Fruit fly (Drosophila melanogaster) whole organism, embryonic: ENCODE measurements around the gene CG7298.

ENCODE experiments used
- B-H1 ChIP-seq: fragments of 200-800 bp; sonication (Bioruptor generic); IDR thresholded peaks from 3 replicates; pipeline ENCODE4 v1.3.6; 2022; ENCODE audit warnings: missing biosample characterization, missing genetic modification characterization
- Blimp-1 ChIP-seq: fragments of 200-800 bp; sonication (Bioruptor generic); optimal IDR thresholded peaks from 3 replicates; lab custom pipeline; 2018; ENCODE audit warnings: missing biosample characterization, missing genetic modification characterization, mild to moderate bottlenecking, moderate library complexity, missing genetic modification reagents
- CG10147 ChIP-seq: fragments of 200-800 bp; sonication (Bioruptor generic); optimal IDR thresholded peaks from 2 replicates; lab custom pipeline; 2019; ENCODE audit warnings: missing biosample characterization, mild to moderate bottlenecking, missing genetic modification characterization, moderate library complexity
- CG1024 ChIP-seq: fragments of 200-800 bp; sonication (Bioruptor generic); IDR thresholded peaks from 2 replicates; pipeline ENCODE4 v1.3.6; 2022; ENCODE audit warnings: missing biosample characterization, missing genetic modification characterization
- CG10565 ChIP-seq: fragments of 200-800 bp; sonication (Bioruptor generic); optimal IDR thresholded peaks from 3 replicates; lab custom pipeline; 2016; ENCODE audit warnings: missing biosample characterization, mild to moderate bottlenecking, missing genetic modification characterization
- CG11696 ChIP-seq: fragments of 200-800 bp; sonication (Bioruptor generic); IDR thresholded peaks from 2 replicates; pipeline ENCODE4 v1.3.6; 2022; ENCODE audit warnings: missing biosample characterization, missing genetic modification characterization
- CG12155 ChIP-seq: fragments of 200-800 bp; sonication (Bioruptor generic); optimal IDR thresholded peaks from 3 replicates; lab custom pipeline; 2016; ENCODE audit warnings: missing biosample characterization, missing genetic modification characterization
- CG12219 ChIP-seq: fragments of 200-800 bp; sonication (Bioruptor generic); optimal IDR thresholded peaks from 3 replicates; lab custom pipeline; 2018; ENCODE audit warnings: missing biosample characterization, mild to moderate bottlenecking, missing genetic modification characterization
- CG1233 ChIP-seq: fragments of 200-800 bp; sonication (Bioruptor generic); optimal IDR thresholded peaks from 4 replicates; lab custom pipeline; 2018; ENCODE audit warnings: missing biosample characterization, mild to moderate bottlenecking, missing genetic modification characterization
- CG15696 ChIP-seq: fragments of 200-800 bp; sonication (Bioruptor generic); optimal IDR thresholded peaks from 2 replicates; lab custom pipeline; 2019; ENCODE audit warnings: missing biosample characterization, mild to moderate bottlenecking, missing genetic modification characterization, moderate library complexity
- CG16815 ChIP-seq: fragments of 200-800 bp; sonication (Bioruptor generic); optimal IDR thresholded peaks from 3 replicates; lab custom pipeline; 2017; ENCODE audit warnings: missing biosample characterization, mild to moderate bottlenecking, missing genetic modification characterization
- CG17385 ChIP-seq: fragments of 200-800 bp; sonication (Bioruptor generic); optimal IDR thresholded peaks from 3 replicates; lab custom pipeline; 2018; ENCODE audit warnings: missing biosample characterization, mild to moderate bottlenecking, missing genetic modification characterization
- CG1832 ChIP-seq: fragments of 200-800 bp; sonication (Bioruptor generic); optimal IDR thresholded peaks from 2 replicates; lab custom pipeline; 2017; ENCODE audit warnings: missing biosample characterization, mild to moderate bottlenecking, missing genetic modification characterization, inconsistent platforms
- CG2116 ChIP-seq: fragments of 200-800 bp; sonication (Bioruptor generic); optimal IDR thresholded peaks from 3 replicates; lab custom pipeline; 2018; ENCODE audit warnings: missing biosample characterization, mild to moderate bottlenecking, missing genetic modification characterization
- CG3065 ChIP-seq: fragments of 200-800 bp; sonication (Bioruptor generic); optimal IDR thresholded peaks from 2 replicates; lab custom pipeline; 2016; ENCODE audit warnings: missing biosample characterization, missing genetic modification characterization
- CG32767 ChIP-seq: fragments of 200-800 bp; sonication (Bioruptor generic); IDR thresholded peaks from 2 replicates; pipeline ENCODE4 v1.3.6; 2022; ENCODE audit warnings: missing biosample characterization, missing genetic modification characterization
- CG32772 ChIP-seq: fragments of 200-800 bp; sonication (Bioruptor generic); IDR thresholded peaks from 2 replicates; pipeline ENCODE4 v1.3.6; 2022; ENCODE audit warnings: missing biosample characterization, missing genetic modification characterization
- CG33557 ChIP-seq: fragments of 200-800 bp; sonication (Bioruptor generic); optimal IDR thresholded peaks from 2 replicates; lab custom pipeline; 2019; ENCODE audit warnings: missing biosample characterization, mild to moderate bottlenecking, missing genetic modification characterization, moderate library complexity
- CG4820 ChIP-seq: fragments of 200-800 bp; sonication (Bioruptor generic); optimal IDR thresholded peaks from 3 replicates; lab custom pipeline; 2016; ENCODE audit warnings: missing biosample characterization, missing genetic modification characterization
- CG5953 ChIP-seq: fragments of 200-800 bp; sonication (Bioruptor generic); IDR thresholded peaks from 2 replicates; pipeline ENCODE4 v1.3.6; 2022; ENCODE audit warnings: missing biosample characterization, missing genetic modification characterization
- CG7556 ChIP-seq: fragments of 200-800 bp; sonication (Bioruptor generic); optimal IDR thresholded peaks from 2 replicates; lab custom pipeline; 2017; ENCODE audit warnings: missing biosample characterization, mild to moderate bottlenecking, missing genetic modification characterization
- CG7745 ChIP-seq: fragments of 200-800 bp; sonication (Bioruptor generic); optimal IDR thresholded peaks from 2 replicates; lab custom pipeline; 2018; ENCODE audit warnings: missing biosample characterization, mild to moderate bottlenecking, missing genetic modification characterization, moderate library complexity
- CG8281 ChIP-seq: fragments of 200-800 bp; sonication (Bioruptor generic); optimal IDR thresholded peaks from 2 replicates; lab custom pipeline; 2018; ENCODE audit warnings: missing biosample characterization, mild to moderate bottlenecking, missing genetic modification characterization, moderate library complexity
- CG9437 ChIP-seq: fragments of 200-800 bp; sonication (Bioruptor generic); optimal IDR thresholded peaks from 2 replicates; lab custom pipeline; 2018; ENCODE audit warnings: missing biosample characterization, mild to moderate bottlenecking, missing genetic modification characterization
- CG9817 ChIP-seq: fragments of 200-800 bp; sonication (Bioruptor generic); optimal IDR thresholded peaks from 2 replicates; lab custom pipeline; 2018; ENCODE audit warnings: missing biosample characterization, mild to moderate bottlenecking, missing genetic modification characterization, moderate library complexity
- CG9876 ChIP-seq: fragments of 200-800 bp; sonication (Bioruptor generic); optimal IDR thresholded peaks from 2 replicates; lab custom pipeline; 2016; ENCODE audit warnings: missing biosample characterization, missing genetic modification characterization
- Dp ChIP-seq: fragments of 200-800 bp; sonication (Bioruptor generic); optimal IDR thresholded peaks from 2 replicates; lab custom pipeline; 2018; ENCODE audit warnings: missing biosample characterization, mild to moderate bottlenecking, missing genetic modification characterization, moderate library complexity
- HHEX ChIP-seq: fragments of 200-800 bp; sonication (Bioruptor generic); optimal IDR thresholded peaks from 3 replicates; lab custom pipeline; 2017; ENCODE audit warnings: missing biosample characterization, mild to moderate bottlenecking, missing genetic modification characterization, missing genetic modification reagents
- HmgD ChIP-seq: fragments of 200-800 bp; sonication (Bioruptor generic); optimal IDR thresholded peaks from 3 replicates; lab custom pipeline; 2016; ENCODE audit warnings: missing biosample characterization, missing genetic modification characterization
- MTF-1 ChIP-seq: fragments of 200-800 bp; sonication (Bioruptor generic); optimal IDR thresholded peaks from 2 replicates; lab custom pipeline; 2018; ENCODE audit warnings: missing biosample characterization, mild to moderate bottlenecking, missing genetic modification characterization, borderline replicate concordance
- NK7.1 ChIP-seq: fragments of 200-800 bp; sonication (Bioruptor generic); optimal IDR thresholded peaks from 3 replicates; lab custom pipeline; 2016; ENCODE audit warnings: missing biosample characterization, missing genetic modification characterization
- Oaz ChIP-seq: fragments of 200-800 bp; sonication (Bioruptor generic); IDR thresholded peaks from 2 replicates; pipeline ENCODE4 v1.3.6; 2022; ENCODE audit warnings: missing biosample characterization, missing genetic modification characterization
- Six4 ChIP-seq: fragments of 200-800 bp; sonication (Bioruptor generic); optimal IDR thresholded peaks from 2 replicates; lab custom pipeline; 2016; ENCODE audit warnings: missing biosample characterization, missing genetic modification characterization
- Ssrp ChIP-seq: fragments of 200-800 bp; sonication (Bioruptor generic); optimal IDR thresholded peaks from 2 replicates; lab custom pipeline; 2018; ENCODE audit warnings: missing biosample characterization, mild to moderate bottlenecking, missing genetic modification characterization, moderate library complexity
- Stat92E ChIP-seq, 3 experiments: fragments of >200 bp in 2 of 3; fragments of 200-800 bp in 1 of 3; sonication (Bioruptor generic) in 1 of 3; optimal IDR thresholded peaks; 2 replicates each; lab custom pipeline; 2017 to 2019; ENCODE audit warnings: missing biosample characterization in 3 of 3, missing genetic modification characterization in 3 of 3, mild to moderate bottlenecking in 1 of 3, moderate library complexity in 1 of 3
- YL-1 ChIP-seq: fragments of 200-800 bp; sonication (Bioruptor generic); optimal IDR thresholded peaks from 3 replicates; lab custom pipeline; 2017; ENCODE audit warnings: missing biosample characterization, mild to moderate bottlenecking, missing genetic modification characterization
- ato ChIP-seq: fragments of 200-800 bp; sonication (Bioruptor generic); IDR thresholded peaks from 2 replicates; pipeline ENCODE4 v1.3.6; 2022; ENCODE audit warnings: missing biosample characterization, missing genetic modification characterization; ENCODE audit not compliant: partially characterized antibody
- bab2 ChIP-seq: fragments of 200-800 bp; sonication (Bioruptor generic); optimal IDR thresholded peaks from 2 replicates; lab custom pipeline; 2016; ENCODE audit warnings: missing biosample characterization, missing genetic modification characterization
- dysf ChIP-seq: fragments of 200-800 bp; sonication (Bioruptor generic); IDR thresholded peaks from 3 replicates; pipeline ENCODE4 v1.3.6; 2022; ENCODE audit warnings: missing biosample characterization, missing genetic modification characterization
- lilli ChIP-seq: fragments of 200-800 bp; sonication (Bioruptor generic); optimal IDR thresholded peaks from 3 replicates; lab custom pipeline; 2016; ENCODE audit warnings: missing biosample characterization, missing genetic modification characterization
- org-1 ChIP-seq: fragments of 200-800 bp; sonication (Bioruptor generic); optimal IDR thresholded peaks from 2 replicates; lab custom pipeline; 2017; ENCODE audit warnings: missing biosample characterization, missing genetic modification characterization
- pnt ChIP-seq: fragments of 200-800 bp; sonication (Bioruptor generic); optimal IDR thresholded peaks from 3 replicates; lab custom pipeline; 2016; ENCODE audit warnings: missing biosample characterization, missing genetic modification characterization
- ro ChIP-seq: fragments of 200-800 bp; sonication (Bioruptor generic); IDR thresholded peaks from 2 replicates; pipeline ENCODE4 v1.3.6; 2022; ENCODE audit warnings: missing biosample characterization, missing genetic modification characterization
- sisA ChIP-seq: fragments of 200-800 bp; sonication (Bioruptor generic); IDR thresholded peaks from 2 replicates; pipeline ENCODE4 v1.3.6; 2022; ENCODE audit warnings: missing biosample characterization, missing genetic modification characterization
- tna ChIP-seq: fragments of 200-800 bp; sonication (Bioruptor generic); IDR thresholded peaks from 2 replicates; pipeline ENCODE4 v1.3.6; 2022; ENCODE audit warnings: missing biosample characterization, missing genetic modification characterization; ENCODE audit not compliant: partially characterized antibody
- twi ChIP-seq: fragments of 200-800 bp; optimal IDR thresholded peaks from 2 replicates; lab custom pipeline; 2019; ENCODE audit warnings: missing biosample characterization, mild to moderate bottlenecking, missing genetic modification characterization, moderate library complexity
- vvl ChIP-seq: fragments of 200-800 bp; sonication (Bioruptor generic); IDR thresholded peaks from 2 replicates; pipeline ENCODE4 v1.3.6; 2022; ENCODE audit warnings: missing biosample characterization, missing genetic modification characterization

CG7298 gene

dm6 chr3L:20241987-20242982 is 38.8 kb upstream of the CG7298 start (continued):
- TF ChIP-seq lilli (GFP tag; lab: Kevin White, UChicago) (peak; percentile 52), Oaz (GFP tag; lab: Robert Waterston, UW) (peak; percentile 30; the same call in 1 of the 2 replicates), Six4 (no peak), vvl (GFP tag; lab: Robert Waterston, UW) (peak; percentile 50; the same call in 1 of the 2 replicates), CG3065 (GFP tag; lab: Kevin White, UChicago) (no peak), Ssrp (tag; lab: Kevin White, UChicago) (peak; percentile 60), CG9437 (GFP tag; lab: Kevin White, UChicago) (peak; percentile 97), CG7556 (GFP tag; lab: Kevin White, UChicago) (peak; percentile 64), CG11696 (GFP tag; lab: Robert Waterston, UW) (0 out of 2 replicates have a peak, but pooled peaks have one; percentile 40), CG33557 (GFP tag; lab: Kevin White, UChicago) (peak; percentile 39), ato (no peak), HmgD (GFP tag; lab: Kevin White, UChicago) (no peak), Stat92E (GFP tag; optimal IDR thresholded peaks at IDR 0.05; lab: Kevin White, UChicago) (no peak), CG9817 (peak; percentile 50), CG16815 (GFP tag; lab: Kevin White, UChicago) (peak; percentile 21), CG9876 (GFP tag; lab: Kevin White, UChicago) (no peak), CG10565 (GFP tag; lab: Kevin White, UChicago) (no peak), CG32767 (GFP tag; lab: Robert Waterston, UW) (no peak), CG1024 (GFP tag; lab: Robert Waterston, UW) (peak; percentile 69; the same call in 1 of the 2 replicates), ro (GFP tag; lab: Robert Waterston, UW) (no peak), twi (peak; percentile 27), CG10147 (peak; percentile 60), org-1 (GFP tag; lab: Kevin White, UChicago) (peak; percentile 8), CG1832 (no peak), CG15696 (no peak), B-H1 (GFP tag; lab: Robert Waterston, UW) (no peak; the same call in 1 of the 3 replicates), CG1233 (GFP tag; lab: Kevin White, UChicago) (peak; percentile 41), tna (GFP tag; lab: Robert Waterston, UW) (no peak), CG12219 (GFP tag; lab: Kevin White, UChicago) (peak; percentile 2), CG7745 (tag; lab: Kevin White, UChicago) (no peak), YL-1 (GFP tag; lab: Kevin White, UChicago) (no peak), HHEX (GFP tag; lab: Kevin White, UChicago) (peak; percentile 2), CG4820 (GFP tag; lab: Kevin White, UChicago) (peak; percentile 32), CG32772 (GFP tag; lab: Robert Waterston, UW) (peak; percentile 56), sisA (GFP tag; lab: Robert Waterston, UW) (0 out of 2 replicates have a peak, but pooled peaks have one; percentile 34), bab2 (GFP tag; lab: Kevin White, UChicago) (no peak), CG8281 (tag; lab: Kevin White, UChicago) (no peak), CG5953 (GFP tag; lab: Robert Waterston, UW) (0 out of 2 replicates have a peak, but pooled peaks have one; percentile 43), CG12155 (GFP tag; lab: Kevin White, UChicago) (peak; percentile 62), NK7.1 (GFP tag; lab: Kevin White, UChicago) (no peak), CG2116 (GFP tag; lab: Kevin White, UChicago) (peak; percentile 31), pnt (no peak), Blimp-1 (peak; percentile 40), CG17385 (GFP tag; lab: Kevin White, UChicago) (peak; percentile 48), MTF-1 (GFP tag; lab: Kevin White, UChicago) (no peak), Dp (GFP tag; lab: Kevin White, UChicago) (no peak), dysf (GFP tag; lab: Robert Waterston, UW) (peak; percentile 56; the same call in 2 of the 3 replicates)
